Worm (Caenorhabditis elegans) whole organism, L2 larva: ENCODE data around the gene ZK1236.5.

Experiments used
- C34F6.9 ChIP-seq: fragments of 150-350 bp; optimal IDR thresholded peaks from 2 replicates; lab custom pipeline; 2014; ENCODE audit warnings: missing biosample characterization, missing genetic modification characterization
- F13H6.1 ChIP-seq: sonication (generic microtip); optimal IDR thresholded peaks from 2 replicates; lab custom pipeline; 2016; ENCODE audit warnings: missing genetic modification characterization, missing compliant biosample characterization
- R02D3.7 ChIP-seq: fragments of 150-350 bp; optimal IDR thresholded peaks from 2 replicates; lab custom pipeline; 2014; ENCODE audit warnings: missing biosample characterization, missing genetic modification characterization
- Y55F3AM.14 ChIP-seq: fragments of 200-800 bp; sonication (Bioruptor generic); optimal IDR thresholded peaks from 2 replicates; lab custom pipeline; 2018; ENCODE audit warnings: mild to moderate bottlenecking, missing genetic modification characterization, missing compliant biosample characterization
- alr-1 ChIP-seq: fragments of 150-350 bp; optimal IDR thresholded peaks from 2 replicates; lab custom pipeline; 2014; ENCODE audit warnings: missing biosample characterization, missing genetic modification characterization
- aly-2 ChIP-seq: fragments of 150-350 bp; optimal IDR thresholded peaks from 2 replicates; lab custom pipeline; 2014; ENCODE audit warnings: missing biosample characterization, missing genetic modification characterization
- ama-1 ChIP-seq: fragments of 150-350 bp; optimal IDR thresholded peaks from 2 replicates; lab custom pipeline; 2018; ENCODE audit warnings: inconsistent platforms
- ceh-16 ChIP-seq: fragments of 150-350 bp; optimal IDR thresholded peaks from 2 replicates; lab custom pipeline; 2014; ENCODE audit warnings: missing biosample characterization, missing genetic modification characterization
- ceh-82 ChIP-seq: fragments of 150-350 bp; optimal IDR thresholded peaks from 2 replicates; lab custom pipeline; 2014; ENCODE audit warnings: missing biosample characterization, missing genetic modification characterization
- crh-2 ChIP-seq: sonication (generic microtip); optimal IDR thresholded peaks from 2 replicates; lab custom pipeline; 2017; ENCODE audit warnings: missing biosample characterization, missing genetic modification characterization
- egl-27 ChIP-seq: sonication (generic microtip); optimal IDR thresholded peaks from 3 replicates; lab custom pipeline; 2017; ENCODE audit warnings: missing biosample characterization, missing genetic modification reagents, missing genetic modification characterization
- elt-1 ChIP-seq: fragments of 150-350 bp; optimal IDR thresholded peaks from 2 replicates; lab custom pipeline; 2014; ENCODE audit warnings: missing biosample characterization, missing genetic modification characterization
- elt-3 ChIP-seq: sonication (generic microtip); optimal IDR thresholded peaks from 2 replicates; lab custom pipeline; 2017; ENCODE audit warnings: missing biosample characterization, missing genetic modification characterization
- fos-1 ChIP-seq: fragments of 150-350 bp; optimal IDR thresholded peaks from 2 replicates; lab custom pipeline; 2014; ENCODE audit warnings: missing biosample characterization, missing genetic modification characterization
- gmeb-1 ChIP-seq: fragments of 150-350 bp; optimal IDR thresholded peaks from 2 replicates; lab custom pipeline; 2014; ENCODE audit warnings: missing biosample characterization, missing genetic modification characterization
- lin-11 ChIP-seq: fragments of 150-350 bp; sonication (generic microtip); optimal IDR thresholded peaks from 2 replicates; lab custom pipeline; 2014; ENCODE audit warnings: missing biosample characterization, missing genetic modification characterization, inconsistent platforms, mixed read lengths
- lin-13 ChIP-seq: fragments of 150-350 bp; optimal IDR thresholded peaks from 2 replicates; lab custom pipeline; 2014; ENCODE audit warnings: missing biosample characterization, missing genetic modification reagents, missing genetic modification characterization
- lin-39 ChIP-seq: fragments of 150-350 bp; optimal IDR thresholded peaks from 2 replicates; lab custom pipeline; 2014; ENCODE audit warnings: missing biosample characterization, missing genetic modification reagents, missing genetic modification characterization
- lsy-2 ChIP-seq, 2 experiments: fragments of 150-350 bp in 1 of 2; sonication (generic microtip) in 1 of 2; optimal IDR thresholded peaks; 2 replicates each; lab custom pipeline; 2014 to 2017; ENCODE audit warnings: missing biosample characterization in 2 of 2, missing genetic modification characterization in 2 of 2
- mab-5 ChIP-seq: fragments of 150-350 bp; optimal IDR thresholded peaks from 2 replicates; lab custom pipeline; 2014; ENCODE audit warnings: missing biosample characterization, missing genetic modification characterization
- mbf-1 ChIP-seq: sonication (generic microtip); optimal IDR thresholded peaks from 2 replicates; lab custom pipeline; 2017; ENCODE audit warnings: missing biosample characterization, missing genetic modification characterization
- mdl-1 ChIP-seq, 2 experiments: fragments of 150-350 bp in 1 of 2; sonication (generic microtip) in 1 of 2; optimal IDR thresholded peaks; 2 replicates each; lab custom pipeline; 2017; ENCODE audit warnings: missing biosample characterization in 2 of 2, missing genetic modification characterization in 2 of 2
- nhr-10 ChIP-seq: sonication (generic microtip); optimal IDR thresholded peaks from 2 replicates; lab custom pipeline; 2017; ENCODE audit warnings: missing biosample characterization, missing genetic modification characterization
- nhr-11 ChIP-seq: fragments of 150-350 bp; optimal IDR thresholded peaks from 2 replicates; lab custom pipeline; 2014; ENCODE audit warnings: missing biosample characterization, missing genetic modification characterization
- nhr-12 ChIP-seq: fragments of 150-350 bp; optimal IDR thresholded peaks from 2 replicates; lab custom pipeline; 2014; ENCODE audit warnings: missing biosample characterization, missing genetic modification characterization
- nhr-129 ChIP-seq: fragments of 150-350 bp; optimal IDR thresholded peaks from 2 replicates; lab custom pipeline; 2014; ENCODE audit warnings: missing biosample characterization, missing genetic modification characterization
- nhr-21 ChIP-seq: fragments of 150-350 bp; optimal IDR thresholded peaks from 2 replicates; lab custom pipeline; 2014; ENCODE audit warnings: missing biosample characterization, missing genetic modification characterization
- nhr-23 ChIP-seq: fragments of 150-350 bp; optimal IDR thresholded peaks from 2 replicates; lab custom pipeline; 2014; ENCODE audit warnings: missing biosample characterization, missing genetic modification reagents, missing genetic modification characterization
- nhr-237 ChIP-seq: fragments of 150-350 bp; optimal IDR thresholded peaks from 2 replicates; lab custom pipeline; 2014; ENCODE audit warnings: missing biosample characterization, missing genetic modification characterization
- nhr-25 ChIP-seq: fragments of 150-350 bp; sonication (generic microtip); optimal IDR thresholded peaks from 3 replicates; lab custom pipeline; 2014; ENCODE audit warnings: missing biosample characterization, missing genetic modification characterization
- nhr-6 ChIP-seq: fragments of 150-350 bp; optimal IDR thresholded peaks from 2 replicates; lab custom pipeline; 2014; ENCODE audit warnings: missing biosample characterization, missing genetic modification characterization
- nhr-77 ChIP-seq: fragments of 150-350 bp; optimal IDR thresholded peaks from 2 replicates; lab custom pipeline; 2014; ENCODE audit warnings: missing biosample characterization, missing genetic modification characterization
- peb-1 ChIP-seq: fragments of 150-350 bp; optimal IDR thresholded peaks from 2 replicates; lab custom pipeline; 2014; ENCODE audit warnings: missing biosample characterization, missing genetic modification characterization
- sem-4 ChIP-seq: fragments of 150-350 bp; optimal IDR thresholded peaks from 2 replicates; lab custom pipeline; 2014; ENCODE audit warnings: missing biosample characterization, missing genetic modification reagents, missing genetic modification characterization
- skn-1 ChIP-seq: sonication (generic microtip); optimal IDR thresholded peaks from 2 replicates; lab custom pipeline; 2017; ENCODE audit warnings: missing biosample characterization, missing genetic modification characterization
- sma-3 ChIP-seq: sonication (generic microtip); optimal IDR thresholded peaks from 2 replicates; lab custom pipeline; 2016; ENCODE audit warnings: missing genetic modification reagents, missing genetic modification characterization, missing compliant biosample characterization
- sma-9 ChIP-seq, 2 experiments: fragments of 150-350 bp in 1 of 2; sonication (generic microtip) in 1 of 2; optimal IDR thresholded peaks; 2 replicates each; lab custom pipeline; 2014 to 2016; ENCODE audit warnings: missing genetic modification characterization in 2 of 2, mild to moderate bottlenecking in 1 of 2, missing biosample characterization in 1 of 2, missing compliant biosample characterization in 1 of 2, missing genetic modification reagents in 1 of 2, moderate library complexity in 1 of 2
- snpc-4 ChIP-seq: fragments of 150-350 bp; optimal IDR thresholded peaks from 2 replicates; lab custom pipeline; 2014; ENCODE audit warnings: missing biosample characterization, missing genetic modification characterization
- unc-39 ChIP-seq: fragments of 150-350 bp; optimal IDR thresholded peaks from 2 replicates; lab custom pipeline; 2014; ENCODE audit warnings: missing biosample characterization, missing genetic modification characterization
- unc-55 ChIP-seq: fragments of 150-350 bp; sonication (generic microtip); optimal IDR thresholded peaks from 3 replicates; lab custom pipeline; 2014; ENCODE audit warnings: missing biosample characterization, missing genetic modification reagents, missing genetic modification characterization
- unc-62 ChIP-seq: fragments of 150-350 bp; optimal IDR thresholded peaks from 2 replicates; lab custom pipeline; 2014; ENCODE audit warnings: missing biosample characterization, missing genetic modification reagents, missing genetic modification characterization
- zag-1 ChIP-seq: fragments of 150-350 bp; optimal IDR thresholded peaks from 2 replicates; lab custom pipeline; 2014; ENCODE audit warnings: missing biosample characterization, missing genetic modification characterization
- ztf-1 ChIP-seq: fragments of 200-800 bp; sonication (Bioruptor generic); conservative IDR thresholded peaks from 2 replicates; pipeline ENCODE4 v1.3.6; 2022; ENCODE audit warnings: missing genetic modification characterization, missing compliant biosample characterization
- ztf-11 ChIP-seq: sonication (generic microtip); optimal IDR thresholded peaks from 2 replicates; lab custom pipeline; 2017; ENCODE audit warnings: missing biosample characterization, missing genetic modification characterization
- ztf-4 ChIP-seq: fragments of 150-350 bp; optimal IDR thresholded peaks from 2 replicates; lab custom pipeline; 2014; ENCODE audit warnings: missing biosample characterization, missing genetic modification characterization

Gene ZK1236.5

ce11 chrIII:8392307-8392706 lies 39.7 kb downstream of the ZK1236.5 start:
- TF ChIP-seq Y55F3AM.14 (no peak), lin-13 (GFP tag; lab: Kevin White, UChicago) (peak; percentile 19), nhr-77 (no peak), unc-62 (GFP tag; lab: Kevin White, UChicago) (no peak), zag-1 (tag; lab: Kevin White, UChicago) (peak; percentile 51), lin-39 (no peak), nhr-129 (tag; lab: Kevin White, UChicago) (peak; percentile 97), peb-1 (tag; lab: Kevin White, UChicago) (no peak), R02D3.7 (tag; lab: Kevin White, UChicago) (no peak), lsy-2 (tag; optimal IDR thresholded peaks at IDR 0.05; lab: Kevin White, UChicago) (peak in 1 of 2 experiments; percentile 46), gmeb-1 (no peak), egl-27 (tag; lab: Kevin White, UChicago) (no peak), nhr-6 (tag; lab: Kevin White, UChicago) (no peak), unc-39 (tag; lab: Kevin White, UChicago) (peak; percentile 92), alr-1 (no peak), nhr-25 (no peak), mab-5 (no peak), nhr-12 (tag; lab: Kevin White, UChicago) (no peak), nhr-237 (tag; lab: Kevin White, UChicago) (no peak), nhr-11 (tag; lab: Kevin White, UChicago) (no peak), snpc-4 (tag; lab: Kevin White, UChicago) (no peak), skn-1 (tag; lab: Kevin White, UChicago) (no peak), ceh-16 (no peak), fos-1 (tag; lab: Kevin White, UChicago) (peak; percentile 4), mbf-1 (tag; lab: Kevin White, UChicago) (no peak), ceh-82 (no peak), ztf-1 (GFP tag; lab: Robert Waterston, UW) (no peak), nhr-21 (no peak), F13H6.1 (peak; percentile 20), sma-3 (GFP tag; lab: Kevin White, UChicago) (no peak), mdl-1 (tag; optimal IDR thresholded peaks at IDR 0.05; lab: Kevin White, UChicago) (no peak), nhr-10 (tag; lab: Kevin White, UChicago) (no peak), sma-9 (GFP tag; optimal IDR thresholded peaks at IDR 0.05; lab: Kevin White, UChicago) (no peak), sma-9 (tag; optimal IDR thresholded peaks at IDR 0.05; lab: Kevin White, UChicago) (no peak), nhr-23 (tag; lab: Kevin White, UChicago) (no peak), ztf-4 (no peak), aly-2 (tag; lab: Kevin White, UChicago) (no peak), elt-1 (tag; lab: Kevin White, UChicago) (no peak), C34F6.9 (peak; percentile 73), ama-1 (lab: Kevin White, UChicago) (no peak), ztf-11 (tag; lab: Kevin White, UChicago) (no peak), crh-2 (tag; lab: Kevin White, UChicago) (no peak), lin-11 (tag; lab: Kevin White, UChicago) (peak; percentile 11), elt-3 (no peak), unc-55 (GFP tag; lab: Kevin White, UChicago) (peak; percentile 50), sem-4 (no peak)

ce11 chrIII:8389539-8389938 lies 42.5 kb downstream of the ZK1236.5 start, which contains the start of gene ZK353.4:
Gene ZK353.4 (minus strand): TSS chrIII:8389639.
- TF ChIP-seq nhr-25 (no peak), ztf-1 (GFP tag; lab: Robert Waterston, UW) (no peak), mab-5 (no peak), unc-55 (GFP tag; lab: Kevin White, UChicago) (no peak), lin-39 (no peak)
